Fruit fly (Drosophila melanogaster) whole organism, wandering third instar larva: ENCODE measurements around the gene Npc2g.

Source experiments
- Abd-B ChIP-seq: fragments of >200 bp; optimal IDR thresholded peaks from 2 replicates; lab custom pipeline; 2017; ENCODE audit warnings: missing biosample characterization, missing genetic modification characterization
- CG32264 ChIP-seq: fragments of 200-800 bp; sonication (Bioruptor generic); optimal IDR thresholded peaks from 2 replicates; lab custom pipeline; 2016; ENCODE audit warnings: missing biosample characterization, missing genetic modification characterization
- CG9705 ChIP-seq: fragments of 200-800 bp; sonication (Bioruptor generic); optimal IDR thresholded peaks from 2 replicates; lab custom pipeline; 2018; ENCODE audit warnings: missing biosample characterization, mild to moderate bottlenecking, missing genetic modification characterization
- CrebA ChIP-seq: fragments of 200-800 bp; sonication (Bioruptor generic); optimal IDR thresholded peaks from 2 replicates; lab custom pipeline; 2016; ENCODE audit warnings: missing biosample characterization, mild to moderate bottlenecking, missing genetic modification characterization, borderline replicate concordance
- Dfd ChIP-seq: fragments of >200 bp; optimal IDR thresholded peaks from 2 replicates; lab custom pipeline; 2017; ENCODE audit warnings: missing biosample characterization, missing genetic modification characterization
- Dif ChIP-seq: fragments of 200-275, 200-300 bp; sonication (Bioruptor generic); optimal IDR thresholded peaks from 2 replicates; lab custom pipeline; 2018; ENCODE audit warnings: missing biosample characterization, missing genetic modification characterization; ENCODE audit not compliant: partially characterized antibody
- GATAd ChIP-seq: sonication (Bioruptor generic); optimal IDR thresholded peaks from 2 replicates; lab custom pipeline; 2016; ENCODE audit warnings: missing biosample characterization, missing genetic modification characterization
- HLH106 ChIP-seq: fragments of 200-800 bp; optimal IDR thresholded peaks from 3 replicates; lab custom pipeline; 2019; ENCODE audit warnings: missing biosample characterization, mild to moderate bottlenecking, missing genetic modification characterization, moderate library complexity
- Hnf4 ChIP-seq: fragments of 200-800 bp; sonication (Bioruptor generic); optimal IDR thresholded peaks from 2 replicates; lab custom pipeline; 2016; ENCODE audit warnings: missing biosample characterization, mild to moderate bottlenecking, missing genetic modification characterization
- Hr78 ChIP-seq: fragments of >200 bp; optimal IDR thresholded peaks from 2 replicates; lab custom pipeline; 2017; ENCODE audit warnings: missing biosample characterization, missing genetic modification characterization
- Hr83 ChIP-seq: fragments of 200-300 bp; sonication (Bioruptor generic); optimal IDR thresholded peaks from 2 replicates; lab custom pipeline; 2016; ENCODE audit warnings: missing biosample characterization, mild to moderate bottlenecking, missing genetic modification characterization, moderate library complexity; ENCODE audit not compliant: poor library complexity, severe bottlenecking
- Jra ChIP-seq: sonication (Bioruptor generic); optimal IDR thresholded peaks from 2 replicates; lab custom pipeline; 2016; ENCODE audit warnings: missing biosample characterization, missing genetic modification characterization
- Mio ChIP-seq: sonication (Bioruptor generic); optimal IDR thresholded peaks from 2 replicates; lab custom pipeline; 2016; ENCODE audit warnings: missing biosample characterization, missing genetic modification characterization
- Myc ChIP-seq: fragments of >200 bp; optimal IDR thresholded peaks from 2 replicates; lab custom pipeline; 2017
- N ChIP-seq: fragments of >200 bp; optimal IDR thresholded peaks from 2 replicates; lab custom pipeline; 2018; ENCODE audit warnings: missing biosample characterization, missing external identifiers, missing genetic modification characterization
- OdsH ChIP-seq: fragments of 200-800 bp; sonication (Bioruptor generic); optimal IDR thresholded peaks from 2 replicates; lab custom pipeline; 2016; ENCODE audit warnings: missing biosample characterization, mild to moderate bottlenecking, missing genetic modification characterization
- Rel ChIP-seq, 2 experiments: fragments of 200-800 bp; sonication (Bioruptor generic) in 1 of 2; optimal IDR thresholded peaks; 2 replicates in 1 of 2; 3 replicates in 1 of 2; lab custom pipeline; 2016 to 2019; ENCODE audit warnings: mild to moderate bottlenecking in 2 of 2, missing biosample characterization in 2 of 2, missing genetic modification characterization in 2 of 2, moderate library complexity in 1 of 2
- Sp1 ChIP-seq: fragments of 200-800 bp; sonication (Bioruptor generic); optimal IDR thresholded peaks from 3 replicates; lab custom pipeline; 2019; ENCODE audit warnings: missing biosample characterization, mild to moderate bottlenecking, missing genetic modification characterization, moderate library complexity
- Vsx2 ChIP-seq: fragments of 200-300, 225-300 bp; sonication (Bioruptor generic); optimal IDR thresholded peaks from 2 replicates; lab custom pipeline; 2018; ENCODE audit warnings: missing biosample characterization, missing genetic modification characterization; ENCODE audit not compliant: partially characterized antibody
- br ChIP-seq: fragments of 200-800 bp; sonication (Bioruptor generic); optimal IDR thresholded peaks from 2 replicates; lab custom pipeline; 2016; ENCODE audit warnings: missing biosample characterization, missing genetic modification characterization
- brk ChIP-seq: fragments of 200-800 bp; sonication (Bioruptor generic); optimal IDR thresholded peaks from 2 replicates; lab custom pipeline; 2016; ENCODE audit warnings: missing biosample characterization, mild to moderate bottlenecking, missing genetic modification characterization
- dl ChIP-seq, 2 experiments: fragments of 175-275, 200-275 bp in 1 of 2; fragments of 200-275 bp in 1 of 2; sonication (Bioruptor generic); optimal IDR thresholded peaks; lab custom pipeline; 2018; ENCODE audit warnings: mild to moderate bottlenecking in 2 of 2, missing biosample characterization in 2 of 2, missing genetic modification characterization in 2 of 2, moderate library complexity in 2 of 2; ENCODE audit not compliant: partially characterized antibody in 2 of 2, insufficient read depth in 1 of 2
- dmrt93B ChIP-seq: fragments of 200-800 bp; sonication (Bioruptor generic); optimal IDR thresholded peaks from 2 replicates; lab custom pipeline; 2018; ENCODE audit warnings: missing biosample characterization, mild to moderate bottlenecking, missing genetic modification characterization
- dsf ChIP-seq: sonication (Bioruptor generic); optimal IDR thresholded peaks from 2 replicates; lab custom pipeline; 2016; ENCODE audit warnings: missing biosample characterization, missing genetic modification characterization, borderline replicate concordance
- ey ChIP-seq: fragments of 200-800 bp; sonication (Bioruptor generic); optimal IDR thresholded peaks from 2 replicates; lab custom pipeline; 2016; ENCODE audit warnings: missing biosample characterization, missing genetic modification characterization
- foxo ChIP-seq, 2 experiments: fragments of 200-800 bp; sonication (Bioruptor generic); optimal IDR thresholded peaks; 2 replicates in 1 of 2; 3 replicates in 1 of 2; lab custom pipeline; 2016 to 2017; ENCODE audit warnings: missing biosample characterization in 2 of 2, missing genetic modification characterization in 2 of 2
- fru ChIP-seq: fragments of 200-800 bp; sonication (Bioruptor generic); optimal IDR thresholded peaks from 3 replicates; lab custom pipeline; 2016; ENCODE audit warnings: missing biosample characterization, mild to moderate bottlenecking, missing genetic modification characterization
- h ChIP-seq: fragments of 200-800 bp; sonication (Bioruptor generic); optimal IDR thresholded peaks from 3 replicates; lab custom pipeline; 2016; ENCODE audit warnings: missing biosample characterization, mild to moderate bottlenecking, missing genetic modification characterization
- jim ChIP-seq: fragments of 175-275, 200-325 bp; sonication (Bioruptor generic); optimal IDR thresholded peaks from 2 replicates; lab custom pipeline; 2016; ENCODE audit warnings: missing biosample characterization, mild to moderate bottlenecking, missing genetic modification characterization
- lola ChIP-seq: fragments of >200 bp; optimal IDR thresholded peaks from 2 replicates; lab custom pipeline; 2017; ENCODE audit warnings: missing biosample characterization, missing genetic modification characterization
- pan ChIP-seq: fragments of >200 bp; optimal IDR thresholded peaks from 2 replicates; lab custom pipeline; 2017
- psq ChIP-seq: fragments of 200-800 bp; sonication (Bioruptor generic); optimal IDR thresholded peaks from 3 replicates; lab custom pipeline; 2017; ENCODE audit warnings: missing biosample characterization, mild to moderate bottlenecking, missing genetic modification characterization, moderate library complexity
- rgr ChIP-seq: fragments of 200-800 bp; sonication (Bioruptor generic); optimal IDR thresholded peaks from 3 replicates; lab custom pipeline; 2016; ENCODE audit warnings: missing biosample characterization, mild to moderate bottlenecking, missing genetic modification characterization
- sage ChIP-seq: fragments of 200-800 bp; sonication (Bioruptor generic); optimal IDR thresholded peaks from 2 replicates; lab custom pipeline; 2016; ENCODE audit warnings: missing biosample characterization, mild to moderate bottlenecking, missing genetic modification characterization
- sv ChIP-seq: fragments of 200-800 bp; sonication (Bioruptor generic); optimal IDR thresholded peaks from 3 replicates; lab custom pipeline; 2016; ENCODE audit warnings: missing biosample characterization, missing genetic modification characterization
- tai ChIP-seq: sonication (Bioruptor generic); optimal IDR thresholded peaks from 2 replicates; lab custom pipeline; 2016; ENCODE audit warnings: missing biosample characterization, missing genetic modification characterization
- usp ChIP-seq: fragments of >200 bp; optimal IDR thresholded peaks from 2 replicates; lab custom pipeline; 2017; ENCODE audit warnings: missing biosample characterization, missing genetic modification characterization
- woc ChIP-seq: sonication (Bioruptor generic); optimal IDR thresholded peaks from 2 replicates; lab custom pipeline; 2016; ENCODE audit warnings: missing biosample characterization, mild to moderate bottlenecking, missing genetic modification characterization

The Npc2g gene

dm6 chr3R:30764121-30764520 is 19.1 kb upstream of the Npc2g start:
- no peak for TF ChIP-seq Dfd (GFP tag; lab: Kevin White, UChicago)
- TF ChIP-seq Mio (GFP tag; lab: Kevin White, UChicago) = no peak
- no peak for TF ChIP-seq CG9705
- TF ChIP-seq Myc = no peak
- no peak for TF ChIP-seq fru
- TF ChIP-seq Dif (GFP tag; lab: Kevin White, UChicago) = peak; percentile 19
- TF ChIP-seq ey (GFP tag; lab: Kevin White, UChicago) = no peak
- TF ChIP-seq rgr = no peak
- peak in 1 of 2 experiments; percentile 11 for TF ChIP-seq dl (GFP tag; optimal IDR thresholded peaks at IDR 0.05; lab: Kevin White, UChicago; ENCODE audit: insufficient read depth in 1 of 2, partially characterized antibody in 2 of 2)
- no peak for TF ChIP-seq CrebA (GFP tag; lab: Kevin White, UChicago)
- no peak for TF ChIP-seq tai
- TF ChIP-seq Abd-B (GFP tag; lab: Kevin White, UChicago) = no peak
- peak; percentile 82 for TF ChIP-seq Vsx2 (GFP tag; lab: Kevin White, UChicago)
- no peak for TF ChIP-seq br
- no peak for TF ChIP-seq sage (GFP tag; lab: Kevin White, UChicago)
- TF ChIP-seq N (GFP tag; lab: Kevin White, UChicago) = no peak

dm6 chr3R:30762230-30762629 is 17.2 kb upstream of the Npc2g start:
- TF ChIP-seq rgr (no peak), CrebA (GFP tag; lab: Kevin White, UChicago) (no peak), Jra (GFP tag; lab: Kevin White, UChicago) (no peak), Hr78 (GFP tag; lab: Kevin White, UChicago) (no peak), foxo (GFP tag; optimal IDR thresholded peaks at IDR 0.05; lab: Kevin White, UChicago) (no peak), br (no peak)
- TF ChIP-seq, all 38 proteins: peak for 0

DNA sequence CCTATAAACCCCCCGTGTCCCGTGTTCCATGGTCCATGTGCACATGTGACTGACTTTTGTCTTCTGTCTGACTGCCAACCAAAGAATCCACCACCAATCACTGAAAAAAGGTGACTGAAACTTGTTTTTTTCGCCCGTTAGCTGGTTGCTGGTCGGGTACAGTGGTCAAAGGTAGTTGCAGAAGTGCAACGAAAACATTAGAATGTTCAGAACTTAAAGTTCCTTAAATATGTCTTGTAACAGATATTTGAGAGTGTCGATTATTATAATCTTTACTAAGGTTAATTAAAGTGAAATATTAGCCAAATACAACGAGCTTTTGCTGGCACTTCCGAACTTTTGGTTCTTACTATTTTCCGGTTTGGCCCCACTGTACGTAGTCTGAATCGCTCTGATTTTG is 16.1 kb upstream of the Npc2g start:
- TF ChIP-seq jim (GFP tag; lab: Kevin White, UChicago) = no peak
- no peak for TF ChIP-seq Hr78 (GFP tag; lab: Kevin White, UChicago)
- TF ChIP-seq usp = no peak
- no peak for TF ChIP-seq Rel (GFP tag; optimal IDR thresholded peaks at IDR 0.05; lab: Kevin White, UChicago)
- TF ChIP-seq Rel (tag; optimal IDR thresholded peaks at IDR 0.05; lab: Kevin White, UChicago) = no peak
- peak; percentile 66 for TF ChIP-seq woc (GFP tag; lab: Kevin White, UChicago)
- TF ChIP-seq br = peak; percentile 60
- TF ChIP-seq Dif (GFP tag; lab: Kevin White, UChicago) = no peak
- no peak for TF ChIP-seq lola (GFP tag; lab: Kevin White, UChicago)
- TF ChIP-seq brk (GFP tag; lab: Kevin White, UChicago) = no peak
- no peak for TF ChIP-seq Hr83 (GFP tag; lab: Kevin White, UChicago)
- TF ChIP-seq CrebA (GFP tag; lab: Kevin White, UChicago) = no peak
- TF ChIP-seq psq (GFP tag; lab: Kevin White, UChicago) = peak; percentile 39
- no peak for TF ChIP-seq CG9705
- TF ChIP-seq foxo (GFP tag; optimal IDR thresholded peaks at IDR 0.05; lab: Kevin White, UChicago) = peak in 1 of 2 experiments; percentile 72
- no peak for TF ChIP-seq Dfd (GFP tag; lab: Kevin White, UChicago)
- peak; percentile 17 for TF ChIP-seq Hnf4 (GFP tag; lab: Kevin White, UChicago)
- TF ChIP-seq dsf = no peak
- no peak for TF ChIP-seq Vsx2 (GFP tag; lab: Kevin White, UChicago)
- no peak for TF ChIP-seq Myc
- peak; percentile 52 for TF ChIP-seq HLH106
- TF ChIP-seq CG32264 (GFP tag; lab: Kevin White, UChicago) = no peak
- TF ChIP-seq h (GFP tag; lab: Kevin White, UChicago) = peak; percentile 70
- TF ChIP-seq Sp1 (GFP tag; lab: Kevin White, UChicago) = peak; percentile 38
- TF ChIP-seq pan (lab: Kevin White, UChicago) = no peak
- TF ChIP-seq Mio (GFP tag; lab: Kevin White, UChicago) = no peak
- TF ChIP-seq sv (GFP tag; lab: Kevin White, UChicago) = no peak
- no peak for TF ChIP-seq GATAd (GFP tag; lab: Kevin White, UChicago)
- no peak for TF ChIP-seq Jra (GFP tag; lab: Kevin White, UChicago)
- TF ChIP-seq ey (GFP tag; lab: Kevin White, UChicago) = peak; percentile 58
- TF ChIP-seq OdsH (GFP tag; lab: Kevin White, UChicago) = peak; percentile 37
- TF ChIP-seq fru = peak; percentile 73
- no peak for TF ChIP-seq Abd-B (GFP tag; lab: Kevin White, UChicago)
- TF ChIP-seq sage (GFP tag; lab: Kevin White, UChicago) = peak; percentile 32
- peak; percentile 22 for TF ChIP-seq dmrt93B (GFP tag; lab: Kevin White, UChicago)
- TF ChIP-seq rgr = peak; percentile 48
- TF ChIP-seq N (GFP tag; lab: Kevin White, UChicago) = no peak
- TF ChIP-seq tai = no peak
- no peak for TF ChIP-seq dl (GFP tag; optimal IDR thresholded peaks at IDR 0.05; lab: Kevin White, UChicago; ENCODE audit: insufficient read depth in 1 of 2, partially characterized antibody in 2 of 2)
